Worm (Caenorhabditis elegans): ENCODE results near the gene Y75B8A.37.

Gene Y75B8A.37

ce11 chrIII:12292465-12292864 is 22.8 kb upstream of the Y75B8A.37 start:
- TF ChIP-seq hlh-8 (tag; optimal IDR thresholded peaks at IDR 0.05), result no peak
- no peak for TF ChIP-seq dve-1 (tag; optimal IDR thresholded peaks at IDR 0.05)
- no peak for TF ChIP-seq C08G9.2 (tag; optimal IDR thresholded peaks at IDR 0.05)
- TF ChIP-seq ceh-9 (tag; optimal IDR thresholded peaks at IDR 0.05), result no peak
- TF ChIP-seq ref-2 (tag; optimal IDR thresholded peaks at IDR 0.05), result no peak
- no peak for TF ChIP-seq nhr-232 (tag; optimal IDR thresholded peaks at IDR 0.05)
- no peak for TF ChIP-seq hlh-6 (tag; optimal IDR thresholded peaks at IDR 0.05)
- no peak for TF ChIP-seq ceh-31 (tag; optimal IDR thresholded peaks at IDR 0.05)
- no peak for TF ChIP-seq ceh-18 (tag; optimal IDR thresholded peaks at IDR 0.05)
- TF ChIP-seq fkh-10 (GFP tag; optimal IDR thresholded peaks at IDR 0.05), result no peak
- no peak for TF ChIP-seq sox-2 (GFP tag; IDR thresholded peaks at IDR 0.05)
- TF ChIP-seq pha-4 (tag; optimal IDR thresholded peaks at IDR 0.05), result no peak
- TF ChIP-seq ceh-14 (tag; optimal IDR thresholded peaks at IDR 0.05), result no peak
- TF ChIP-seq ttx-3 (tag; optimal IDR thresholded peaks at IDR 0.05), result no peak
- TF ChIP-seq ceh-24 (tag; optimal IDR thresholded peaks at IDR 0.05), result no peak
- no peak for TF ChIP-seq ceh-22 (tag; optimal IDR thresholded peaks at IDR 0.05)
- TF ChIP-seq hlh-15 (tag; optimal IDR thresholded peaks at IDR 0.05), result no peak
- no peak for TF ChIP-seq elt-4 (tag; optimal IDR thresholded peaks at IDR 0.05)

ce11 chrIII:12297303-12297702 is 18.0 kb upstream of the Y75B8A.37 start:
- no peak for TF ChIP-seq ceh-19 (GFP tag; optimal IDR thresholded peaks at IDR 0.05)
- TF ChIP-seq npax-4 (tag; optimal IDR thresholded peaks at IDR 0.05), result no peak
- TF ChIP-seq K02D7.2 (tag; optimal IDR thresholded peaks at IDR 0.05), result no peak
- TF ChIP-seq elt-4 (tag; optimal IDR thresholded peaks at IDR 0.05), result no peak
- no peak for TF ChIP-seq T23F11.4 (GFP tag; optimal IDR thresholded peaks at IDR 0.05)
- no peak for TF ChIP-seq ceh-6 (GFP tag; optimal IDR thresholded peaks at IDR 0.05)
- TF ChIP-seq sdc-2 (tag; optimal IDR thresholded peaks at IDR 0.05), result no peak
- TF ChIP-seq C08G9.2 (tag; optimal IDR thresholded peaks at IDR 0.05), result no peak
- TF ChIP-seq C38D4.7 (GFP tag; optimal IDR thresholded peaks at IDR 0.05), result no peak
- no peak for TF ChIP-seq ceh-14 (tag; optimal IDR thresholded peaks at IDR 0.05)
- no peak for TF ChIP-seq ceh-9 (tag; optimal IDR thresholded peaks at IDR 0.05)
- TF ChIP-seq ahr-1 (tag; optimal IDR thresholded peaks at IDR 0.05), result no peak
- no peak for TF ChIP-seq ceh-18 (tag; optimal IDR thresholded peaks at IDR 0.05)
- TF ChIP-seq mec-3 (tag; optimal IDR thresholded peaks at IDR 0.05; ENCODE audit: borderline replicate concordance), result no peak

- TF ChIP-seq syd-9 (tag; optimal IDR thresholded peaks at IDR 0.05) (no peak), unc-42 (tag; optimal IDR thresholded peaks at IDR 0.05) (no peak), odd-2 (tag; optimal IDR thresholded peaks at IDR 0.05) (no peak)
Observed at ce11 chrIII:12299259-12299658, 16.0 kb upstream of the Y75B8A.37 start.

- TF ChIP-seq pqm-1 (tag; optimal IDR thresholded peaks at IDR 0.05) (no peak), tbx-2 (tag; optimal IDR thresholded peaks at IDR 0.05) (no peak), ceh-45 (GFP tag; IDR thresholded peaks at IDR 0.05) (no peak), ceh-18 (tag; optimal IDR thresholded peaks at IDR 0.05) (no peak), ref-2 (tag; optimal IDR thresholded peaks at IDR 0.05) (no peak)
Observed at ce11 chrIII:12303084-12303483, 12.2 kb upstream of the Y75B8A.37 start, which contains the start of gene mrp-8. Gene mrp-8 (minus strand): TSS chrIII:12303184.

- TF ChIP-seq ceh-19 (GFP tag; optimal IDR thresholded peaks at IDR 0.05), result no peak
- no peak for TF ChIP-seq mec-3 (tag; optimal IDR thresholded peaks at IDR 0.05; ENCODE audit: borderline replicate concordance)
- TF ChIP-seq sdc-2 (tag; optimal IDR thresholded peaks at IDR 0.05), result no peak
- TF ChIP-seq unc-3 (GFP tag; conservative IDR thresholded peaks at IDR 0.05), result no peak
- no peak for TF ChIP-seq unc-3 (tag; optimal IDR thresholded peaks at IDR 0.05)
- TF ChIP-seq madf-2 (tag; optimal IDR thresholded peaks at IDR 0.05), result no peak
- TF ChIP-seq ceh-9 (tag; optimal IDR thresholded peaks at IDR 0.05), result no peak
Observed at ce11 chrIII:12304805-12305377, 10.4 kb upstream of the Y75B8A.37 start.

Measured in whole organism, late embryonic.